Fruit fly (Drosophila melanogaster) Kc167 (cell line): ENCODE results near the gene Ire1.

ENCODE experiments used
- Sin3A ChIP-seq: fragments of >200 bp; optimal IDR thresholded peaks from 2 replicates; lab custom pipeline; 2018; ENCODE audit warnings: missing external identifiers
- ttk ChIP-seq: sonication (Bioruptor generic); optimal IDR thresholded peaks from 2 replicates; lab custom pipeline; 2017; ENCODE audit warnings: missing external identifiers

dm6 chr3R:19804905-19805304 lies 56.2 kb downstream of the Ire1 start:
- TF ChIP-seq ttk (lab: Kevin White, UChicago) = no peak
- no peak for TF ChIP-seq Sin3A (lab: Kevin White, UChicago)
